Fruit fly (Drosophila melanogaster): ENCODE measurements around the gene Acf.

dm6 chr3R:31748093-31748996, 45.4 kb upstream of the Acf start:
- peak; percentile 69 for TF ChIP-seq EcR (GFP tag; optimal IDR thresholded peaks at IDR 0.05)
- TF ChIP-seq CG32121 (GFP tag; IDR thresholded peaks at IDR 0.05) = no peak
- peak; percentile 93 for TF ChIP-seq CG13204 (GFP tag; optimal IDR thresholded peaks at IDR 0.05)
- TF ChIP-seq Snoo (tag; optimal IDR thresholded peaks at IDR 0.05) = no peak
